Fruit fly (Drosophila melanogaster): ENCODE data around the gene rdgA.

Gene rdgA

dm6 chrX:9041789-9042456 lies 135.1 kb downstream of the rdgA start (continued):
- TF ChIP-seq CG17385 (GFP tag; optimal IDR thresholded peaks at IDR 0.05) (peak; percentile 60), CG4730 (GFP tag; IDR thresholded peaks at IDR 0.05) (no peak), bigmax (GFP tag; optimal IDR thresholded peaks at IDR 0.05) (no peak), Fer2 (tag; optimal IDR thresholded peaks at IDR 0.05) (no peak), her (GFP tag; optimal IDR thresholded peaks at IDR 0.05) (no peak), unpg (GFP tag; optimal IDR thresholded peaks at IDR 0.05) (peak; percentile 8), Gsc (GFP tag; IDR thresholded peaks at IDR 0.05) (no peak), CkIIα-i1 (GFP tag; IDR thresholded peaks at IDR 0.05) (no peak), CG9437 (GFP tag; optimal IDR thresholded peaks at IDR 0.05) (peak; percentile 67), CG7987 (GFP tag; optimal IDR thresholded peaks at IDR 0.05) (no peak), CG3995 (GFP tag; optimal IDR thresholded peaks at IDR 0.05) (no peak), crc (GFP tag; optimal IDR thresholded peaks at IDR 0.05) (no peak), CG6689 (GFP tag; IDR thresholded peaks at IDR 0.05) (peak; percentile 62), CG12071 (GFP tag; optimal IDR thresholded peaks at IDR 0.05) (no peak), CG11723 (GFP tag; optimal IDR thresholded peaks at IDR 0.05) (peak; percentile 5), CG4820 (GFP tag; optimal IDR thresholded peaks at IDR 0.05) (peak; percentile 50), ato (GFP tag; IDR thresholded peaks at IDR 0.05; ENCODE audit: partially characterized antibody) (no peak), Atf6 (GFP tag; IDR thresholded peaks at IDR 0.05) (no peak), CG17186 (GFP tag; optimal IDR thresholded peaks at IDR 0.05) (no peak), knrl (GFP tag; IDR thresholded peaks at IDR 0.05; ENCODE audit: partially characterized antibody) (no peak), CG10147 (GFP tag; optimal IDR thresholded peaks at IDR 0.05) (no peak), CG3281 (GFP tag; optimal IDR thresholded peaks at IDR 0.05) (peak; percentile 27), vvl (GFP tag; IDR thresholded peaks at IDR 0.05) (no peak), CrebB (tag; optimal IDR thresholded peaks at IDR 0.05) (no peak), Hr3 (GFP tag; optimal IDR thresholded peaks at IDR 0.05) (peak; percentile 49), Rx (GFP tag; IDR thresholded peaks at IDR 0.05) (0 out of 2 replicates have a peak, but pooled peaks have one; percentile 19), Stat92E (GFP tag; optimal IDR thresholded peaks at IDR 0.05) (no peak), CG6813 (GFP tag; optimal IDR thresholded peaks at IDR 0.05) (no peak), CG10959 (GFP tag; IDR thresholded peaks at IDR 0.05) (no peak), CG11398 (GFP tag; optimal IDR thresholded peaks at IDR 0.05) (no peak), CG34422 (GFP tag; IDR thresholded peaks at IDR 0.05) (no peak), Rfx (GFP tag; IDR thresholded peaks at IDR 0.05) (peak; percentile 7; the same call in 1 of the 2 replicates), gsb (GFP tag; IDR thresholded peaks at IDR 0.05) (no peak), CG7745 (tag; optimal IDR thresholded peaks at IDR 0.05) (no peak), CG9727 (GFP tag; optimal IDR thresholded peaks at IDR 0.05) (peak; percentile 72), CG10267 (tag; optimal IDR thresholded peaks at IDR 0.05) (peak; percentile 43), CG10274 (GFP tag; optimal IDR thresholded peaks at IDR 0.05) (no peak), CG12769 (tag; optimal IDR thresholded peaks at IDR 0.05) (no peak), CG12104 (GFP tag; optimal IDR thresholded peaks at IDR 0.05) (no peak), CG1832 (GFP tag; optimal IDR thresholded peaks at IDR 0.05) (no peak), fd102C (GFP tag; optimal IDR thresholded peaks at IDR 0.05) (no peak), CG1602 (GFP tag; optimal IDR thresholded peaks at IDR 0.05) (peak; percentile 44), corto (GFP tag; optimal IDR thresholded peaks at IDR 0.05) (no peak), GATAe (GFP tag; conservative IDR thresholded peaks at IDR 0.05) (no peak), CG12744 (GFP tag; optimal IDR thresholded peaks at IDR 0.05) (no peak), CG3726 (GFP tag; IDR thresholded peaks at IDR 0.05) (no peak), Hr39 (optimal IDR thresholded peaks at IDR 0.05) (no peak), CG8944 (GFP tag; optimal IDR thresholded peaks at IDR 0.05) (no peak), CG6854 (GFP tag; optimal IDR thresholded peaks at IDR 0.05) (no peak), Max (GFP tag; optimal IDR thresholded peaks at IDR 0.05) (peak; percentile 30), Tbp (GFP tag; optimal IDR thresholded peaks at IDR 0.05) (no peak)

All from whole organism, embryonic.